Worm (Caenorhabditis elegans) whole organism, L4 larva: ENCODE measurements around the gene dpr-1.

ENCODE experiments used
- aha-1 ChIP-seq: fragments of 150-350 bp; peaks from one replicate; lab custom pipeline; 2014; ENCODE audit warnings: missing biosample characterization, missing genetic modification characterization
- lin-15B ChIP-seq: fragments of 150-350 bp; sonication (generic microtip); optimal IDR thresholded peaks from 3 replicates; lab custom pipeline; 2014; ENCODE audit warnings: missing biosample characterization, missing genetic modification characterization
- nhr-237 ChIP-seq: sonication (generic microtip); optimal IDR thresholded peaks from 2 replicates; lab custom pipeline; 2017; ENCODE audit warnings: missing biosample characterization, missing genetic modification characterization
- snpc-4 ChIP-seq: fragments of 150-350 bp; optimal IDR thresholded peaks from 2 replicates; lab custom pipeline; 2014; ENCODE audit warnings: missing biosample characterization, missing genetic modification characterization
- unc-39 ChIP-seq: sonication (generic microtip); optimal IDR thresholded peaks from 2 replicates; lab custom pipeline; 2017; ENCODE audit warnings: missing biosample characterization, missing genetic modification characterization
- unc-62 ChIP-seq, 3 experiments: fragments of 150-350 bp in 1 of 3; sonication (generic microtip); optimal IDR thresholded peaks in 2 of 3; peaks in 1 of 3; 1 replicate in 1 of 3; 2 replicates in 2 of 3; lab custom pipeline; 2014 to 2017; ENCODE audit warnings: missing biosample characterization in 3 of 3, missing genetic modification characterization in 3 of 3, missing genetic modification reagents in 3 of 3, missing genotype in 1 of 3
- ztf-7 ChIP-seq: fragments of 150-350 bp; optimal IDR thresholded peaks from 2 replicates; lab custom pipeline; 2014; ENCODE audit warnings: missing biosample characterization, missing genetic modification characterization

DNA sequence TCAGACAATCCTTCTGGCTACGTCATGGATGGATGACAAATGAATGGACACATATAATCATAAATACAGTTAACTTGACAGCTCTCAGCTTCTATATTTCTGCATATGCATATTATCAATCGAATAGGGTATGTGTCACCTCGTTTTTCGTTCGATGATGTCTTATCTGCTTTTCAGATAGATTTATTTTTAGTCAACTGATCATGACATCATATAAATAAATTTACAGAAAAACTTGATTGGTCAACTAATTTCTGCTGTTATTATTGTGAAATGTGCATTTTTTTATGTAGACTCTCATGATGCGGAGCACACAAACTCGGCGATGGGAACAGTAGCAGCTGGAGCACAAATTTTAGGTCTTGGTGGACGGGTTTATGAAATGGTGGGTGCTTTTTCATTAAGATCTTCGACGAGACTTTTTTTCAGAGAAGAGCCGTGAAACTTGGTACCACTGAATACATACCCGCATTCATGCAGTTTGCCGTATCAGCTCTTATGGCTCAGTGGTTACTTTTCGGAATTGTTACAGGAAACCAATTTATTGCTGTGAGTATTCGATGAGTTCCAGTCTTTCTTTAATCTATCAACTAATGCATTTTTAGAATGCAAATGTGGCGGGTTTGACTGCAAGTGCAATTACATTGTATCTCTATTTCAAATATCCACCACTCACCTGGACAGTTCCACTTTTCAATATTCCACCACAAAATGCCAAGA, 13.5 kb upstream of the dpr-1 start:
- TF ChIP-seq unc-39 (tag; lab: Kevin White, UChicago) (no peak), snpc-4 (tag; lab: Kevin White, UChicago) (no peak), aha-1 (tag; lab: Kevin White, UChicago) (no peak), ztf-7 (tag; lab: Kevin White, UChicago) (no peak), unc-62 (GFP tag; optimal IDR thresholded peaks at IDR 0.05 in 1 of 2; lab: Kevin White, UChicago) (peak in 1 of 2 experiments; percentile 91), unc-62 (tag; optimal IDR thresholded peaks at IDR 0.05; lab: Kevin White, UChicago) (no peak), lin-15B (tag; lab: Kevin White, UChicago) (no peak), nhr-237 (no peak)
